Worm (Caenorhabditis elegans): ENCODE data around the gene ost-1.

The ost-1 gene

ce11 chrIV:1070383-1070782, 36.8 kb upstream of the ost-1 start (continued):
- TF ChIP-seq ceh-28 (tag; optimal IDR thresholded peaks at IDR 0.05) (peak; percentile 85), egl-5 (tag; optimal IDR thresholded peaks at IDR 0.05) (peak; percentile 68), unc-39 (tag; optimal IDR thresholded peaks at IDR 0.05) (no peak), ztf-4 (tag; optimal IDR thresholded peaks at IDR 0.05) (no peak)

- TF ChIP-seq nhr-23 (tag; optimal IDR thresholded peaks at IDR 0.05): peak; percentile 13
- TF ChIP-seq mdl-1 (tag; optimal IDR thresholded peaks at IDR 0.05): no peak
Observed at ce11 chrIV:1074069-1074468, 33.1 kb upstream of the ost-1 start.

ce11 chrIV:1075484-1075883, 31.7 kb upstream of the ost-1 start:
- TF ChIP-seq pqm-1 (tag; optimal IDR thresholded peaks at IDR 0.05) (peak; percentile 73), pha-4 (tag; optimal IDR thresholded peaks at IDR 0.05) (peak; percentile 71), nhr-237 (tag; optimal IDR thresholded peaks at IDR 0.05) (no peak), fkh-10 (GFP tag; optimal IDR thresholded peaks at IDR 0.05) (no peak), elt-2 (tag; optimal IDR thresholded peaks at IDR 0.05) (peak; percentile 85), skn-1 (tag; optimal IDR thresholded peaks at IDR 0.05) (no peak), fos-1 (tag; optimal IDR thresholded peaks at IDR 0.05) (peak; percentile 22), egl-27 (tag; optimal IDR thresholded peaks at IDR 0.05) (no peak), lsy-12 (tag; optimal IDR thresholded peaks at IDR 0.05) (no peak)

- no peak for TF ChIP-seq fos-1 (tag; optimal IDR thresholded peaks at IDR 0.05)
- TF ChIP-seq R02D3.7 (tag; optimal IDR thresholded peaks at IDR 0.05): no peak
- TF ChIP-seq nhr-67 (tag; optimal IDR thresholded peaks at IDR 0.05): no peak
- no peak for TF ChIP-seq nhr-11 (tag; optimal IDR thresholded peaks at IDR 0.05)
- TF ChIP-seq jun-1 (tag; optimal IDR thresholded peaks at IDR 0.05): no peak
- TF ChIP-seq fkh-10 (GFP tag; optimal IDR thresholded peaks at IDR 0.05): no peak
Observed at ce11 chrIV:1086913-1087312, 20.3 kb upstream of the ost-1 start, which contains the start of gene csn-4. Gene csn-4 (minus strand): TSS chrIV:1087013.

- no peak for TF ChIP-seq daf-12 (tag; optimal IDR thresholded peaks at IDR 0.05)
- peak; percentile 38 for TF ChIP-seq zag-1 (tag; optimal IDR thresholded peaks at IDR 0.05)
- peak; percentile 92 for TF ChIP-seq egl-5 (tag; optimal IDR thresholded peaks at IDR 0.05)
- TF ChIP-seq ama-1 (optimal IDR thresholded peaks at IDR 0.05): peak; percentile 78
- TF ChIP-seq unc-62 (GFP tag; optimal IDR thresholded peaks at IDR 0.05): peak; percentile 29
- peak in 1 of 2 experiments; percentile 64 for TF ChIP-seq eor-1 (tag; optimal IDR thresholded peaks at IDR 0.05)
- peak; percentile 95 for TF ChIP-seq lin-15B (tag; optimal IDR thresholded peaks at IDR 0.05)
- peak; percentile 97 for TF ChIP-seq pha-4 (tag; optimal IDR thresholded peaks at IDR 0.05)
- TF ChIP-seq pqm-1 (tag; optimal IDR thresholded peaks at IDR 0.05): peak; percentile 83
- TF ChIP-seq nhr-77 (tag; optimal IDR thresholded peaks at IDR 0.05): peak; percentile 91
- TF ChIP-seq nhr-11 (tag; optimal IDR thresholded peaks at IDR 0.05): no peak
- no peak for TF ChIP-seq fos-1 (tag; optimal IDR thresholded peaks at IDR 0.05)
- peak; percentile 91 for TF ChIP-seq nhr-25 (tag; optimal IDR thresholded peaks at IDR 0.05)
- TF ChIP-seq aly-2 (tag; optimal IDR thresholded peaks at IDR 0.05): peak; percentile 78
- TF ChIP-seq snpc-4 (tag; optimal IDR thresholded peaks at IDR 0.05): peak; percentile 84
- no peak for TF ChIP-seq fkh-2 (tag; optimal IDR thresholded peaks at IDR 0.05)
- TF ChIP-seq R02D3.7 (tag; optimal IDR thresholded peaks at IDR 0.05): peak; percentile 94
- TF ChIP-seq lin-39 (tag; optimal IDR thresholded peaks at IDR 0.05): peak; percentile 97
- TF ChIP-seq ztf-4 (tag; optimal IDR thresholded peaks at IDR 0.05): peak; percentile 69
- peak; percentile 92 for TF ChIP-seq skn-1 (tag; optimal IDR thresholded peaks at IDR 0.05)
- peak; percentile 97 for TF ChIP-seq nhr-43 (tag; optimal IDR thresholded peaks at IDR 0.05; ENCODE audit: poor library complexity, severe bottlenecking)
- no peak for TF ChIP-seq ceh-9 (tag; optimal IDR thresholded peaks at IDR 0.05)
- no peak for TF ChIP-seq unc-39 (tag; optimal IDR thresholded peaks at IDR 0.05)
- peak; percentile 80 for TF ChIP-seq elt-1 (tag; optimal IDR thresholded peaks at IDR 0.05)
- peak; percentile 99 for TF ChIP-seq lsy-12 (tag; optimal IDR thresholded peaks at IDR 0.05)
- no peak for TF ChIP-seq nhr-28 (tag; optimal IDR thresholded peaks at IDR 0.05)
- peak; percentile 51 for TF ChIP-seq ZK546.5 (tag; optimal IDR thresholded peaks at IDR 0.05)
- peak; percentile 83 for TF ChIP-seq egl-27 (tag; optimal IDR thresholded peaks at IDR 0.05)
- peak in 1 of 3 experiments; percentile 55 for TF ChIP-seq elt-3 (tag; optimal IDR thresholded peaks at IDR 0.05)
- TF ChIP-seq ceh-82 (tag; optimal IDR thresholded peaks at IDR 0.05): peak; percentile 89
- no peak for TF ChIP-seq ztf-11 (tag; optimal IDR thresholded peaks at IDR 0.05)
- TF ChIP-seq ceh-28 (tag; optimal IDR thresholded peaks at IDR 0.05): peak; percentile 93
- TF ChIP-seq nhr-12 (tag; optimal IDR thresholded peaks at IDR 0.05): no peak
- no peak for TF ChIP-seq nhr-237 (tag; optimal IDR thresholded peaks at IDR 0.05)
- peak; percentile 91 for TF ChIP-seq hmg-11 (tag; optimal IDR thresholded peaks at IDR 0.05)
- peak; percentile 95 for TF ChIP-seq jun-1 (tag; optimal IDR thresholded peaks at IDR 0.05)
- no peak for TF ChIP-seq mml-1 (tag; optimal IDR thresholded peaks at IDR 0.05)
- TF ChIP-seq nhr-67 (tag; optimal IDR thresholded peaks at IDR 0.05): peak; percentile 65
- peak; percentile 98 for TF ChIP-seq nhr-23 (tag; optimal IDR thresholded peaks at IDR 0.05)
- TF ChIP-seq fkh-10 (GFP tag; optimal IDR thresholded peaks at IDR 0.05): peak; percentile 98
Observed at ce11 chrIV:1093870-1094564, 13.2 kb upstream of the ost-1 start, which contains the start of the genes cct-8 and Y55F3AR.2. Gene cct-8 (minus strand): TSS chrIV:1093920. Gene Y55F3AR.2 (plus strand): TSS chrIV:1094541.

Data from whole organism, L3 larva.